Worm (Caenorhabditis elegans) whole organism, mixed stage, embryonic: Measurements from ENCODE around the gene C30H6.9.

ENCODE experiments used
- M03D4.4 ChIP-seq: sonication (generic microtip); optimal IDR thresholded peaks from 2 replicates; lab custom pipeline; 2017; ENCODE audit warnings: mild to moderate bottlenecking, missing genetic modification characterization, missing compliant biosample characterization
- bed-3 ChIP-seq: fragments of 200-800 bp; sonication (Bioruptor generic); optimal IDR thresholded peaks from 3 replicates; lab custom pipeline; 2018; ENCODE audit warnings: mild to moderate bottlenecking, missing genetic modification characterization, moderate library complexity, missing compliant biosample characterization
- blmp-1 ChIP-seq: fragments of 150-350 bp; optimal IDR thresholded peaks from 2 replicates; lab custom pipeline; 2014; ENCODE audit warnings: missing biosample characterization, missing genetic modification characterization
- ceh-39 ChIP-seq: fragments of 150-350 bp; optimal IDR thresholded peaks from 2 replicates; lab custom pipeline; 2014; ENCODE audit warnings: missing biosample characterization, missing genetic modification characterization
- ceh-43 ChIP-seq: fragments of 200-800 bp; sonication (Bioruptor generic); optimal IDR thresholded peaks from 2 replicates; lab custom pipeline; 2018; ENCODE audit warnings: mild to moderate bottlenecking, missing genetic modification characterization, moderate library complexity, missing compliant biosample characterization
- ceh-83 ChIP-seq: fragments of 200-800 bp; sonication (Bioruptor generic); optimal IDR thresholded peaks from 2 replicates; lab custom pipeline; 2018; ENCODE audit warnings: mild to moderate bottlenecking, missing genetic modification characterization, missing compliant biosample characterization
- ces-1 ChIP-seq: fragments of 150-350 bp; optimal IDR thresholded peaks from 2 replicates; lab custom pipeline; 2014; ENCODE audit warnings: missing biosample characterization, missing genetic modification reagents, missing genetic modification characterization
- cnd-1 ChIP-seq: fragments of 200-800 bp; sonication (Bioruptor generic); optimal IDR thresholded peaks from 2 replicates; lab custom pipeline; 2018; ENCODE audit warnings: mild to moderate bottlenecking, missing genetic modification characterization, missing compliant biosample characterization
- drap-1 ChIP-seq: fragments of 200-800 bp; sonication (Bioruptor generic); optimal IDR thresholded peaks from 3 replicates; lab custom pipeline; 2018; ENCODE audit warnings: mild to moderate bottlenecking, missing genetic modification characterization, missing compliant biosample characterization
- elt-1 ChIP-seq: sonication (generic microtip); optimal IDR thresholded peaks from 2 replicates; lab custom pipeline; 2017; ENCODE audit warnings: missing genetic modification characterization, mild to moderate bottlenecking, missing compliant biosample characterization, antibody characterized with exemption, moderate library complexity, borderline replicate concordance; ENCODE audit not compliant: insufficient read depth
- elt-3 ChIP-seq: fragments of 150-350 bp; optimal IDR thresholded peaks from 2 replicates; lab custom pipeline; 2014; ENCODE audit warnings: missing biosample characterization, missing genetic modification characterization
- flh-1 ChIP-seq: fragments of 200-800 bp; sonication (Bioruptor generic); optimal IDR thresholded peaks from 2 replicates; lab custom pipeline; 2018; ENCODE audit warnings: mild to moderate bottlenecking, missing genetic modification characterization, moderate library complexity, missing compliant biosample characterization
- ham-2 ChIP-seq: fragments of 200-800 bp; sonication (Bioruptor generic); optimal IDR thresholded peaks from 2 replicates; lab custom pipeline; 2018; ENCODE audit warnings: mild to moderate bottlenecking, missing genetic modification characterization, missing compliant biosample characterization
- hlh-1 ChIP-seq: fragments of 150-350 bp; optimal IDR thresholded peaks from 2 replicates; lab custom pipeline; 2014; ENCODE audit warnings: missing biosample characterization, missing genetic modification reagents, missing genetic modification characterization
- lin-32 ChIP-seq: fragments of 200-800 bp; sonication (Bioruptor generic); optimal IDR thresholded peaks from 2 replicates; lab custom pipeline; 2018; ENCODE audit warnings: mild to moderate bottlenecking, missing genetic modification characterization, missing compliant biosample characterization
- lsy-2 ChIP-seq: fragments of 150-350 bp; optimal IDR thresholded peaks from 2 replicates; lab custom pipeline; 2014; ENCODE audit warnings: missing biosample characterization, missing genetic modification characterization
- mab-5 ChIP-seq: fragments of 150-350 bp; optimal IDR thresholded peaks from 2 replicates; lab custom pipeline; 2014; ENCODE audit warnings: missing biosample characterization, missing genetic modification characterization
- mep-1 ChIP-seq: fragments of 150-350 bp; optimal IDR thresholded peaks from 2 replicates; lab custom pipeline; 2017; ENCODE audit warnings: missing biosample characterization, missing genetic modification reagents, missing genetic modification characterization, inconsistent platforms
- mls-2 ChIP-seq: sonication (generic microtip); optimal IDR thresholded peaks from 2 replicates; lab custom pipeline; 2016; ENCODE audit warnings: mild to moderate bottlenecking, missing genetic modification characterization, moderate library complexity, missing compliant biosample characterization
- nhr-12 ChIP-seq: fragments of 150-350 bp; optimal IDR thresholded peaks from 2 replicates; lab custom pipeline; 2014; ENCODE audit warnings: missing biosample characterization, missing genetic modification characterization
- nhr-2 ChIP-seq: fragments of 150-350 bp; optimal IDR thresholded peaks from 2 replicates; lab custom pipeline; 2014; ENCODE audit warnings: missing biosample characterization, missing genetic modification characterization
- nhr-237 ChIP-seq: fragments of 150-350 bp; optimal IDR thresholded peaks from 2 replicates; lab custom pipeline; 2014; ENCODE audit warnings: missing biosample characterization, missing genetic modification characterization
- nhr-28 ChIP-seq: fragments of 150-350 bp; optimal IDR thresholded peaks from 2 replicates; lab custom pipeline; 2014; ENCODE audit warnings: missing biosample characterization, missing genetic modification characterization
- nhr-76 ChIP-seq: sonication (generic microtip); optimal IDR thresholded peaks from 2 replicates; lab custom pipeline; 2017; ENCODE audit warnings: missing biosample characterization, missing genetic modification characterization
- pha-4 ChIP-seq: fragments of 150-350 bp; optimal IDR thresholded peaks from 2 replicates; lab custom pipeline; 2018; ENCODE audit warnings: missing biosample characterization, missing genetic modification reagents, missing genetic modification characterization
- sem-2 ChIP-seq: fragments of 200-800 bp; sonication (Bioruptor generic); optimal IDR thresholded peaks from 2 replicates; lab custom pipeline; 2018; ENCODE audit warnings: mild to moderate bottlenecking, missing genetic modification characterization, missing compliant biosample characterization
- snpc-4 ChIP-seq: fragments of 150-350 bp; optimal IDR thresholded peaks from 2 replicates; lab custom pipeline; 2014; ENCODE audit warnings: missing biosample characterization, missing genetic modification characterization
- sptf-1 ChIP-seq: sonication (generic microtip); optimal IDR thresholded peaks from 2 replicates; lab custom pipeline; 2017; ENCODE audit warnings: mild to moderate bottlenecking, missing genetic modification characterization, moderate library complexity, missing compliant biosample characterization
- tbx-8 ChIP-seq: fragments of 200-800 bp; sonication (Bioruptor generic); optimal IDR thresholded peaks from 2 replicates; lab custom pipeline; 2018; ENCODE audit warnings: mild to moderate bottlenecking, missing genetic modification characterization, moderate library complexity, missing compliant biosample characterization
- unc-120 ChIP-seq: sonication (generic microtip); optimal IDR thresholded peaks from 2 replicates; lab custom pipeline; 2017; ENCODE audit warnings: missing genetic modification characterization, missing compliant biosample characterization; ENCODE audit not compliant: poor library complexity, severe bottlenecking
- unc-39 ChIP-seq: fragments of 150-350 bp; optimal IDR thresholded peaks from 2 replicates; lab custom pipeline; 2014; ENCODE audit warnings: missing biosample characterization, missing genetic modification characterization
- unc-62 ChIP-seq: fragments of 150-350 bp; optimal IDR thresholded peaks from 2 replicates; lab custom pipeline; 2014; ENCODE audit warnings: missing biosample characterization, missing genetic modification reagents, missing genetic modification characterization
- zip-8 ChIP-seq: fragments of 150-350 bp; optimal IDR thresholded peaks from 2 replicates; lab custom pipeline; 2014; ENCODE audit warnings: missing biosample characterization, missing genetic modification characterization
- ztf-11 ChIP-seq: fragments of 150-350 bp; optimal IDR thresholded peaks from 2 replicates; lab custom pipeline; 2014; ENCODE audit warnings: missing biosample characterization, missing genetic modification characterization

C30H6.9 gene

DNA sequence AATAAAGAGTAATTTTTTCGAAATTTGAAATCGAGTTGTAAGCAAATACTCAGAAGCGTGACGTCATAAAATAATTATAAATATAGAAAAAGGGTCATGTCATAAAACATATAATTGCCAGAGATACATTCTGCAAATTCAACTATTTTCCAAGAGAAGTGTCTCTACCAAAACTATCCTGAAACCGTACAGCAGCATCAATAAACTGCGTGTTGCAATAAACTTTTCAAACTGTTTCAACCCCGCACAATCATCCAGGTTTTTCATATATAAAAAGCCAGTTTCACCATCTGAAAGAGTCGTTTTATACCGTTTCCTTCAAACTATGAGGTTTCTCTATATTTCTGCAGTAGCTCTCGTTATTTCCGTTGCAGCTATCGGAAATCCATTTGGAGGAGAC is 36.5 kb downstream of the C30H6.9 start, which contains the start of gene C49C3.11:
TSS of gene C49C3.11 (plus strand) at position 301 of the 400 bp plus-strand sequence.
- TF ChIP-seq sptf-1 (tag; lab: Kevin White, UChicago) (no peak), tbx-8 (no peak), sem-2 (GFP tag; lab: Kevin White, UChicago) (no peak), nhr-237 (tag; lab: Kevin White, UChicago) (no peak), zip-8 (tag; lab: Kevin White, UChicago) (no peak), ceh-39 (tag; lab: Kevin White, UChicago) (no peak), mls-2 (tag; lab: Kevin White, UChicago) (no peak), M03D4.4 (tag; lab: Kevin White, UChicago) (no peak), mab-5 (tag; lab: Kevin White, UChicago) (no peak), drap-1 (GFP tag; lab: Kevin White, UChicago) (no peak), nhr-76 (tag; lab: Kevin White, UChicago) (no peak), elt-1 (tag; lab: Kevin White, UChicago) (no peak), unc-120 (tag; lab: Kevin White, UChicago) (no peak), ham-2 (GFP tag; lab: Kevin White, UChicago) (no peak), bed-3 (GFP tag; lab: Kevin White, UChicago) (no peak), nhr-28 (no peak), snpc-4 (tag; lab: Kevin White, UChicago) (no peak)

ce11 chrIV:17342667-17343066 is 37.3 kb downstream of the C30H6.9 start, which contains the start of gene C49C3.21:
C49C3.21 (plus strand) TSS chrIV:17342967.
- no peak for TF ChIP-seq zip-8 (tag; lab: Kevin White, UChicago)
- no peak for TF ChIP-seq pha-4
- no peak for TF ChIP-seq ham-2 (GFP tag; lab: Kevin White, UChicago)
- TF ChIP-seq ces-1 (GFP tag; lab: Kevin White, UChicago), result no peak
- no peak for TF ChIP-seq ceh-43
- no peak for TF ChIP-seq hlh-1 (tag; lab: Kevin White, UChicago)
- TF ChIP-seq sptf-1 (tag; lab: Kevin White, UChicago), result no peak
- no peak for TF ChIP-seq sem-2 (GFP tag; lab: Kevin White, UChicago)
- no peak for TF ChIP-seq elt-3 (tag; lab: Kevin White, UChicago)
- no peak for TF ChIP-seq nhr-237 (tag; lab: Kevin White, UChicago)
- no peak for TF ChIP-seq mep-1
- TF ChIP-seq unc-120 (tag; lab: Kevin White, UChicago), result no peak
- no peak for TF ChIP-seq ceh-83 (GFP tag; lab: Kevin White, UChicago)
- no peak for TF ChIP-seq drap-1 (GFP tag; lab: Kevin White, UChicago)
- TF ChIP-seq nhr-76 (tag; lab: Kevin White, UChicago), result no peak
- no peak for TF ChIP-seq nhr-12 (tag; lab: Kevin White, UChicago)

ce11 chrIV:17342179-17342578 is 37.8 kb downstream of the C30H6.9 start, which contains the start of gene C49C3.9:
C49C3.9 (minus strand) TSS chrIV:17342314.
- TF ChIP-seq hlh-1 (tag; lab: Kevin White, UChicago), result no peak
- no peak for TF ChIP-seq ztf-11
- no peak for TF ChIP-seq lsy-2 (tag; lab: Kevin White, UChicago)
- TF ChIP-seq flh-1, result no peak
- no peak for TF ChIP-seq unc-62 (GFP tag; lab: Kevin White, UChicago)
- no peak for TF ChIP-seq cnd-1 (tag; lab: Kevin White, UChicago)
- TF ChIP-seq drap-1 (GFP tag; lab: Kevin White, UChicago), result no peak
- no peak for TF ChIP-seq mls-2 (tag; lab: Kevin White, UChicago)
- TF ChIP-seq M03D4.4 (tag; lab: Kevin White, UChicago), result no peak
- no peak for TF ChIP-seq ceh-83 (GFP tag; lab: Kevin White, UChicago)
- no peak for TF ChIP-seq mep-1
- TF ChIP-seq bed-3 (GFP tag; lab: Kevin White, UChicago), result no peak
- TF ChIP-seq unc-39 (tag; lab: Kevin White, UChicago), result no peak
- no peak for TF ChIP-seq zip-8 (tag; lab: Kevin White, UChicago)
- TF ChIP-seq blmp-1 (tag; lab: Kevin White, UChicago), result no peak
- no peak for TF ChIP-seq lin-32 (GFP tag; lab: Kevin White, UChicago)

DNA sequence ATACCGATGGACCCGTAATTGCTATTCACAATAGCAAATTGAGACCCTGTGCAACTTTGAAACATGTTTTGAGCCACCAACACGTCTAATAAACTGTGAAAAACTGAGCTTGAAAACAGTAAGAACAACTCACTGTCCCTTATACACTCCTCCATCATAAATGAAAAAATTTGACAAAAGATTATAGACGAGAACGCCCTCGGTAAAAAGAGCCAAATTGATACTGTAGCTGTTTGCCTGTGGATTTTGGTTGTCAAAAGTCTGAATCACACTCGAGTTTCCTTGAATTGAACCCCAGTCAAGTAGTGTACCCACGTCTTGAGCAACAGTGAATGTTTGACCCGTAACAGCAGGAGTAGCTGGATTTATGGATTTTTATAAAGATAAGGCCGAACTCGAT is 38.9 kb downstream of the C30H6.9 start:
- no peak for TF ChIP-seq mab-5 (tag; lab: Kevin White, UChicago)
- TF ChIP-seq mep-1, result no peak
- no peak for TF ChIP-seq unc-39 (tag; lab: Kevin White, UChicago)
- no peak for TF ChIP-seq unc-62 (GFP tag; lab: Kevin White, UChicago)
- TF ChIP-seq M03D4.4 (tag; lab: Kevin White, UChicago), result no peak
- TF ChIP-seq lsy-2 (tag; lab: Kevin White, UChicago), result no peak
- no peak for TF ChIP-seq nhr-237 (tag; lab: Kevin White, UChicago)
- TF ChIP-seq pha-4, result no peak
- TF ChIP-seq nhr-76 (tag; lab: Kevin White, UChicago), result no peak
- TF ChIP-seq lin-32 (GFP tag; lab: Kevin White, UChicago), result no peak
- TF ChIP-seq hlh-1 (tag; lab: Kevin White, UChicago), result no peak
- TF ChIP-seq blmp-1 (tag; lab: Kevin White, UChicago), result no peak
- no peak for TF ChIP-seq nhr-28
- no peak for TF ChIP-seq flh-1
- TF ChIP-seq ztf-11, result no peak
- TF ChIP-seq sptf-1 (tag; lab: Kevin White, UChicago), result no peak
- TF ChIP-seq nhr-2, result no peak
- no peak for TF ChIP-seq nhr-12 (tag; lab: Kevin White, UChicago)
